Worm (Caenorhabditis elegans): ENCODE results near the gene C28H8.3.

ce11 chrIII:5883517-5883916 is 25.0 kb upstream of the C28H8.3 start:
- no peak for TF ChIP-seq him-1 (tag; optimal IDR thresholded peaks at IDR 0.05)
- no peak for TF ChIP-seq dao-5 (tag; optimal IDR thresholded peaks at IDR 0.05)
